Fruit fly (Drosophila melanogaster) whole organism, embryonic: ENCODE measurements around the gene stet.

Experiments used
- Asciz ChIP-seq: fragments of 200-800 bp; sonication (Bioruptor generic); optimal IDR thresholded peaks from 2 replicates; lab custom pipeline; 2017; ENCODE audit warnings: missing biosample characterization, mild to moderate bottlenecking, missing genetic modification characterization, missing genetic modification reagents
- B-H2 ChIP-seq: fragments of 200-800 bp; sonication (Bioruptor generic); optimal IDR thresholded peaks from 2 replicates; lab custom pipeline; 2018; ENCODE audit warnings: missing biosample characterization, mild to moderate bottlenecking, missing genetic modification characterization
- CG13424 ChIP-seq: fragments of 200-800 bp; sonication (Bioruptor generic); optimal IDR thresholded peaks from 2 replicates; lab custom pipeline; 2019; ENCODE audit warnings: missing biosample characterization, mild to moderate bottlenecking, missing genetic modification characterization, moderate library complexity
- CG34224 ChIP-seq: fragments of 200-800 bp; sonication (Bioruptor generic); IDR thresholded peaks from 3 replicates; pipeline ENCODE4 v1.3.6; 2022; ENCODE audit warnings: missing biosample characterization, missing genetic modification characterization; ENCODE audit not compliant: partially characterized antibody
- Gug ChIP-seq: fragments of 200-800 bp; sonication (Bioruptor generic); IDR thresholded peaks from 4 replicates; pipeline ENCODE4 v1.3.6; 2022; ENCODE audit warnings: missing biosample characterization, missing genetic modification characterization
- H15 ChIP-seq: fragments of 200-800 bp; sonication (Bioruptor generic); IDR thresholded peaks from 3 replicates; pipeline ENCODE4 v1.3.6; 2022; ENCODE audit warnings: missing biosample characterization, missing genetic modification characterization
- HLHmδ ChIP-seq: fragments of 200-800 bp; sonication (Bioruptor generic); optimal IDR thresholded peaks from 2 replicates; lab custom pipeline; 2018; ENCODE audit warnings: missing biosample characterization, mild to moderate bottlenecking, missing genetic modification characterization, moderate library complexity
- Hey ChIP-seq: fragments of 200-800 bp; sonication (Bioruptor generic); optimal IDR thresholded peaks from 3 replicates; lab custom pipeline; 2018; ENCODE audit warnings: missing biosample characterization, mild to moderate bottlenecking, missing genetic modification characterization
- Hsf ChIP-seq: fragments of 200-800 bp; sonication (Bioruptor generic); optimal IDR thresholded peaks from 3 replicates; lab custom pipeline; 2016; ENCODE audit warnings: missing biosample characterization, missing genetic modification characterization
- Med ChIP-seq: fragments of 200-800 bp; sonication (Bioruptor generic); peaks from one replicate; lab custom pipeline; 2016; ENCODE audit warnings: missing biosample characterization, missing genetic modification characterization, mild to moderate bottlenecking, inconsistent platforms, moderate library complexity
- NFAT ChIP-seq: fragments of 200-800 bp; sonication (Bioruptor generic); IDR thresholded peaks from 2 replicates; pipeline ENCODE4 v1.3.6; 2022; ENCODE audit warnings: missing biosample characterization, missing genetic modification characterization
- TFAM ChIP-seq: fragments of 200-800 bp; sonication (Bioruptor generic); optimal IDR thresholded peaks from 2 replicates; lab custom pipeline; 2017; ENCODE audit warnings: missing biosample characterization, missing genetic modification characterization, inconsistent platforms
- amos ChIP-seq: fragments of 200-800 bp; sonication (Bioruptor generic); IDR thresholded peaks from 2 replicates; pipeline ENCODE4 v1.3.6; 2022; ENCODE audit warnings: missing biosample characterization, missing genetic modification characterization; ENCODE audit not compliant: partially characterized antibody
- cas ChIP-seq: fragments of 200-800 bp; sonication (Bioruptor generic); IDR thresholded peaks from 2 replicates; pipeline ENCODE4 v1.3.6; 2022; ENCODE audit warnings: missing biosample characterization, missing genetic modification characterization
- chm ChIP-seq: fragments of 200-800 bp; sonication (Bioruptor generic); IDR thresholded peaks from 2 replicates; pipeline ENCODE4 v1.3.6; 2022; ENCODE audit warnings: missing biosample characterization, missing genetic modification characterization
- danr ChIP-seq: fragments of 200-800 bp; sonication (Bioruptor generic); IDR thresholded peaks from 2 replicates; pipeline ENCODE4 v1.3.6; 2022; ENCODE audit warnings: missing biosample characterization, missing genetic modification characterization
- gcm2 ChIP-seq: fragments of 200-800 bp; sonication (Bioruptor generic); optimal IDR thresholded peaks from 2 replicates; lab custom pipeline; 2016; ENCODE audit warnings: missing biosample characterization, missing genetic modification characterization
- jing ChIP-seq: fragments of 200-800 bp; sonication (Bioruptor generic); optimal IDR thresholded peaks from 2 replicates; lab custom pipeline; 2018; ENCODE audit warnings: missing biosample characterization, mild to moderate bottlenecking, missing genetic modification characterization
- lbe ChIP-seq: fragments of 200-800 bp; sonication (Bioruptor generic); optimal IDR thresholded peaks from 2 replicates; lab custom pipeline; 2016; ENCODE audit warnings: missing biosample characterization, mild to moderate bottlenecking, missing genetic modification characterization
- odd ChIP-seq: fragments of 200-800 bp; sonication (Bioruptor generic); optimal IDR thresholded peaks from 2 replicates; lab custom pipeline; 2017; ENCODE audit warnings: missing biosample characterization, mild to moderate bottlenecking, missing genetic modification characterization
- onecut ChIP-seq: fragments of 200-800 bp; sonication (Bioruptor generic); IDR thresholded peaks from 2 replicates; pipeline ENCODE4 v1.3.6; 2022; ENCODE audit warnings: missing biosample characterization, missing genetic modification characterization
- phol ChIP-seq: fragments of 200-800 bp; sonication (Bioruptor generic); optimal IDR thresholded peaks from 3 replicates; lab custom pipeline; 2018; ENCODE audit warnings: missing biosample characterization, mild to moderate bottlenecking, missing genetic modification characterization, moderate library complexity
- seq ChIP-seq: fragments of 200-800 bp; sonication (Bioruptor generic); IDR thresholded peaks from 2 replicates; pipeline ENCODE4 v1.3.6; 2022; ENCODE audit warnings: missing biosample characterization, missing genetic modification characterization
- tap ChIP-seq: fragments of 200-800 bp; optimal IDR thresholded peaks from 3 replicates; lab custom pipeline; 2019; ENCODE audit warnings: missing biosample characterization, mild to moderate bottlenecking, missing genetic modification characterization, moderate library complexity
- tll ChIP-seq, 2 experiments: fragments of 200-800 bp in 1 of 2; fragments of >200 bp in 1 of 2; sonication (Bioruptor generic) in 1 of 2; optimal IDR thresholded peaks; 2 replicates each; lab custom pipeline; 2017 to 2019; ENCODE audit warnings: missing biosample characterization in 2 of 2, missing genetic modification characterization in 2 of 2, mild to moderate bottlenecking in 1 of 2, moderate library complexity in 1 of 2
- tup ChIP-seq: fragments of 200-800 bp; sonication (Bioruptor generic); optimal IDR thresholded peaks from 2 replicates; lab custom pipeline; 2016; ENCODE audit warnings: missing biosample characterization, mild to moderate bottlenecking, missing genetic modification characterization, moderate library complexity
- wor ChIP-seq: fragments of 200-800 bp; sonication (Bioruptor generic); IDR thresholded peaks from 2 replicates; pipeline ENCODE4 v1.3.6; 2022; ENCODE audit warnings: missing biosample characterization, missing genetic modification characterization

The stet gene

dm6 chr3L:1431489-1432053 is 57.8 kb downstream of the stet start (continued):
- TF ChIP-seq jing (GFP tag; lab: Kevin White, UChicago) = no peak
- no peak for TF ChIP-seq danr (GFP tag; lab: Robert Waterston, UW)
- no peak for TF ChIP-seq TFAM (GFP tag; lab: Kevin White, UChicago)
- TF ChIP-seq Hsf (GFP tag; lab: Kevin White, UChicago) = no peak
- TF ChIP-seq cas = no peak
- TF ChIP-seq lbe (GFP tag; lab: Kevin White, UChicago) = no peak
- no peak for TF ChIP-seq Hey (tag; lab: Kevin White, UChicago)
- peak; percentile 19 for TF ChIP-seq odd
- TF ChIP-seq CG34224 (GFP tag; lab: Robert Waterston, UW) = no peak
- peak; percentile 49 for TF ChIP-seq HLHmδ
- TF ChIP-seq tup (GFP tag; lab: Kevin White, UChicago) = no peak
- no peak for TF ChIP-seq onecut (GFP tag; lab: Robert Waterston, UW)
- TF ChIP-seq Asciz (GFP tag; lab: Kevin White, UChicago) = no peak
- TF ChIP-seq NFAT (GFP tag; lab: Robert Waterston, UW) = 0 out of 2 replicates have a peak, but pooled peaks have one; percentile 8
- no peak for TF ChIP-seq tap (tag; lab: Kevin White, UChicago)
- TF ChIP-seq wor (GFP tag; lab: Robert Waterston, UW) = no peak
- peak; percentile 0 for TF ChIP-seq phol (tag; lab: Kevin White, UChicago)
- no peak for TF ChIP-seq B-H2 (GFP tag; lab: Kevin White, UChicago)
- no peak for TF ChIP-seq seq
- TF ChIP-seq amos (GFP tag; lab: Robert Waterston, UW) = no peak
- no peak for TF ChIP-seq Med
- 0 out of 3 replicates have a peak, but pooled peaks have one; percentile 14 for TF ChIP-seq H15 (GFP tag; lab: Robert Waterston, UW)
- no peak for TF ChIP-seq gcm2 (GFP tag; lab: Kevin White, UChicago)
- no peak for TF ChIP-seq Gug
- no peak for TF ChIP-seq chm (GFP tag; lab: Robert Waterston, UW)
- peak in 1 of 2 experiments; percentile 63 for TF ChIP-seq tll (GFP tag; optimal IDR thresholded peaks at IDR 0.05; lab: Kevin White, UChicago)
- no peak for TF ChIP-seq CG13424 (tag; lab: Kevin White, UChicago)
